Worm (Caenorhabditis elegans) whole organism, L2 larva: ENCODE measurements around the gene C18C4.7.

Source experiments
- F13H6.1 ChIP-seq: sonication (generic microtip); optimal IDR thresholded peaks from 2 replicates; lab custom pipeline; 2016; ENCODE audit warnings: missing genetic modification characterization, missing compliant biosample characterization
- R02D3.7 ChIP-seq: fragments of 150-350 bp; optimal IDR thresholded peaks from 2 replicates; lab custom pipeline; 2014; ENCODE audit warnings: missing biosample characterization, missing genetic modification characterization
- ZK546.5 ChIP-seq: sonication (generic microtip); optimal IDR thresholded peaks from 2 replicates; lab custom pipeline; 2017; ENCODE audit warnings: missing biosample characterization, missing genetic modification characterization
- aly-2 ChIP-seq: fragments of 150-350 bp; optimal IDR thresholded peaks from 2 replicates; lab custom pipeline; 2014; ENCODE audit warnings: missing biosample characterization, missing genetic modification characterization
- ceh-16 ChIP-seq: fragments of 150-350 bp; optimal IDR thresholded peaks from 2 replicates; lab custom pipeline; 2014; ENCODE audit warnings: missing biosample characterization, missing genetic modification characterization
- ceh-82 ChIP-seq: fragments of 150-350 bp; optimal IDR thresholded peaks from 2 replicates; lab custom pipeline; 2014; ENCODE audit warnings: missing biosample characterization, missing genetic modification characterization
- crh-2 ChIP-seq: sonication (generic microtip); optimal IDR thresholded peaks from 2 replicates; lab custom pipeline; 2017; ENCODE audit warnings: missing biosample characterization, missing genetic modification characterization
- dmd-4 ChIP-seq: sonication (generic microtip); optimal IDR thresholded peaks from 2 replicates; lab custom pipeline; 2017; ENCODE audit warnings: missing biosample characterization, missing genetic modification characterization
- elt-1 ChIP-seq: fragments of 150-350 bp; optimal IDR thresholded peaks from 2 replicates; lab custom pipeline; 2014; ENCODE audit warnings: missing biosample characterization, missing genetic modification characterization
- elt-3 ChIP-seq: sonication (generic microtip); optimal IDR thresholded peaks from 2 replicates; lab custom pipeline; 2017; ENCODE audit warnings: missing biosample characterization, missing genetic modification characterization
- fos-1 ChIP-seq: fragments of 150-350 bp; optimal IDR thresholded peaks from 2 replicates; lab custom pipeline; 2014; ENCODE audit warnings: missing biosample characterization, missing genetic modification characterization
- gmeb-1 ChIP-seq: fragments of 150-350 bp; optimal IDR thresholded peaks from 2 replicates; lab custom pipeline; 2014; ENCODE audit warnings: missing biosample characterization, missing genetic modification characterization
- lin-11 ChIP-seq: fragments of 150-350 bp; sonication (generic microtip); optimal IDR thresholded peaks from 2 replicates; lab custom pipeline; 2014; ENCODE audit warnings: missing biosample characterization, missing genetic modification characterization, inconsistent platforms, mixed read lengths
- lin-13 ChIP-seq: fragments of 150-350 bp; optimal IDR thresholded peaks from 2 replicates; lab custom pipeline; 2014; ENCODE audit warnings: missing biosample characterization, missing genetic modification reagents, missing genetic modification characterization
- lin-39 ChIP-seq: fragments of 150-350 bp; optimal IDR thresholded peaks from 2 replicates; lab custom pipeline; 2014; ENCODE audit warnings: missing biosample characterization, missing genetic modification reagents, missing genetic modification characterization
- lsy-2 ChIP-seq, 2 experiments: fragments of 150-350 bp in 1 of 2; sonication (generic microtip) in 1 of 2; optimal IDR thresholded peaks; 2 replicates each; lab custom pipeline; 2014 to 2017; ENCODE audit warnings: missing biosample characterization in 2 of 2, missing genetic modification characterization in 2 of 2
- mab-5 ChIP-seq: fragments of 150-350 bp; optimal IDR thresholded peaks from 2 replicates; lab custom pipeline; 2014; ENCODE audit warnings: missing biosample characterization, missing genetic modification characterization
- mbf-1 ChIP-seq: sonication (generic microtip); optimal IDR thresholded peaks from 2 replicates; lab custom pipeline; 2017; ENCODE audit warnings: missing biosample characterization, missing genetic modification characterization
- mdl-1 ChIP-seq, 2 experiments: fragments of 150-350 bp in 1 of 2; sonication (generic microtip) in 1 of 2; optimal IDR thresholded peaks; 2 replicates each; lab custom pipeline; 2017; ENCODE audit warnings: missing biosample characterization in 2 of 2, missing genetic modification characterization in 2 of 2
- nhr-11 ChIP-seq: fragments of 150-350 bp; optimal IDR thresholded peaks from 2 replicates; lab custom pipeline; 2014; ENCODE audit warnings: missing biosample characterization, missing genetic modification characterization
- nhr-12 ChIP-seq: fragments of 150-350 bp; optimal IDR thresholded peaks from 2 replicates; lab custom pipeline; 2014; ENCODE audit warnings: missing biosample characterization, missing genetic modification characterization
- nhr-129 ChIP-seq: fragments of 150-350 bp; optimal IDR thresholded peaks from 2 replicates; lab custom pipeline; 2014; ENCODE audit warnings: missing biosample characterization, missing genetic modification characterization
- nhr-21 ChIP-seq: fragments of 150-350 bp; optimal IDR thresholded peaks from 2 replicates; lab custom pipeline; 2014; ENCODE audit warnings: missing biosample characterization, missing genetic modification characterization
- nhr-23 ChIP-seq: fragments of 150-350 bp; optimal IDR thresholded peaks from 2 replicates; lab custom pipeline; 2014; ENCODE audit warnings: missing biosample characterization, missing genetic modification reagents, missing genetic modification characterization
- nhr-77 ChIP-seq: fragments of 150-350 bp; optimal IDR thresholded peaks from 2 replicates; lab custom pipeline; 2014; ENCODE audit warnings: missing biosample characterization, missing genetic modification characterization
- sem-4 ChIP-seq: fragments of 150-350 bp; optimal IDR thresholded peaks from 2 replicates; lab custom pipeline; 2014; ENCODE audit warnings: missing biosample characterization, missing genetic modification reagents, missing genetic modification characterization
- skn-1 ChIP-seq: sonication (generic microtip); optimal IDR thresholded peaks from 2 replicates; lab custom pipeline; 2017; ENCODE audit warnings: missing biosample characterization, missing genetic modification characterization
- sma-3 ChIP-seq: sonication (generic microtip); optimal IDR thresholded peaks from 2 replicates; lab custom pipeline; 2016; ENCODE audit warnings: missing genetic modification reagents, missing genetic modification characterization, missing compliant biosample characterization
- snpc-4 ChIP-seq: fragments of 150-350 bp; optimal IDR thresholded peaks from 2 replicates; lab custom pipeline; 2014; ENCODE audit warnings: missing biosample characterization, missing genetic modification characterization
- zag-1 ChIP-seq: fragments of 150-350 bp; optimal IDR thresholded peaks from 2 replicates; lab custom pipeline; 2014; ENCODE audit warnings: missing biosample characterization, missing genetic modification characterization
- ztf-1 ChIP-seq: fragments of 200-800 bp; sonication (Bioruptor generic); conservative IDR thresholded peaks from 2 replicates; pipeline ENCODE4 v1.3.6; 2022; ENCODE audit warnings: missing genetic modification characterization, missing compliant biosample characterization
- ztf-11 ChIP-seq: sonication (generic microtip); optimal IDR thresholded peaks from 2 replicates; lab custom pipeline; 2017; ENCODE audit warnings: missing biosample characterization, missing genetic modification characterization

C18C4.7 gene

ce11 chrV:5567119-5567518, at the start of gene C18C4.7:
Gene C18C4.7, minus strand, starts transcription at chrV:5567219.
- no peak for TF ChIP-seq sem-4
- TF ChIP-seq mab-5: no peak
- no peak for TF ChIP-seq nhr-21 (tag; lab: Kevin White, UChicago)
- TF ChIP-seq gmeb-1 (tag; lab: Kevin White, UChicago): no peak

- no peak for TF ChIP-seq mbf-1 (tag; lab: Kevin White, UChicago)
- TF ChIP-seq lin-39: no peak
- no peak for TF ChIP-seq ZK546.5 (tag; lab: Kevin White, UChicago)
- TF ChIP-seq ceh-16 (tag; lab: Kevin White, UChicago): no peak
- no peak for TF ChIP-seq nhr-12
These were observed 47.7 kb upstream of the C18C4.7 start, which contains the start of gene M03E7.3 for ce11 chrV:5614724-5615123. Gene M03E7.3, plus strand, starts transcription at chrV:5615024.

- TF ChIP-seq elt-1 (tag; lab: Kevin White, UChicago) (no peak), ceh-82 (no peak), nhr-77 (tag; lab: Kevin White, UChicago) (no peak), ZK546.5 (tag; lab: Kevin White, UChicago) (no peak), snpc-4 (tag; lab: Kevin White, UChicago) (no peak), zag-1 (tag; lab: Kevin White, UChicago) (no peak), lin-13 (GFP tag; lab: Kevin White, UChicago) (no peak), elt-3 (no peak), nhr-129 (tag; lab: Kevin White, UChicago) (no peak), fos-1 (no peak), ztf-1 (GFP tag; lab: Robert Waterston, UW) (no peak), lin-39 (no peak), crh-2 (no peak), F13H6.1 (tag; lab: Kevin White, UChicago) (no peak), skn-1 (tag; lab: Kevin White, UChicago) (no peak), sma-3 (no peak)
- TF ChIP-seq, all 48 proteins: peak for 0
These were observed 46.1 kb upstream of the C18C4.7 start, which contains the start of gene lrpc-1 for ce11 chrV:5613109-5613508. Gene lrpc-1, minus strand, starts transcription at chrV:5613209.

- TF ChIP-seq fos-1 (no peak), ztf-11 (tag; lab: Kevin White, UChicago) (no peak)
- TF ChIP-seq, all 48 proteins: peak for 0
These were observed 43.2 kb upstream of the C18C4.7 start for ce11 chrV:5610186-5610585.

- no peak for TF ChIP-seq ztf-11 (tag; lab: Kevin White, UChicago)
- TF ChIP-seq lin-11 (tag; lab: Kevin White, UChicago): no peak
- no peak for TF ChIP-seq dmd-4 (tag; lab: Kevin White, UChicago)
- no peak for TF ChIP-seq mdl-1 (tag; optimal IDR thresholded peaks at IDR 0.05; lab: Kevin White, UChicago)
- TF ChIP-seq nhr-11 (tag; lab: Kevin White, UChicago): no peak
- TF ChIP-seq elt-1 (tag; lab: Kevin White, UChicago): no peak
- TF ChIP-seq R02D3.7 (tag; lab: Kevin White, UChicago): no peak
- no peak for TF ChIP-seq ceh-82
- TF ChIP-seq zag-1 (tag; lab: Kevin White, UChicago): no peak
- TF ChIP-seq aly-2 (tag; lab: Kevin White, UChicago): no peak
- TF ChIP-seq lsy-2 (tag; optimal IDR thresholded peaks at IDR 0.05; lab: Kevin White, UChicago): no peak
- no peak for TF ChIP-seq nhr-21 (tag; lab: Kevin White, UChicago)
- no peak for TF ChIP-seq nhr-23 (tag; lab: Kevin White, UChicago)
- TF ChIP-seq mab-5: no peak
These were observed 39.2 kb upstream of the C18C4.7 start, which contains the start of gene CD4.1 for ce11 chrV:5606255-5606654. Gene CD4.1, plus strand, starts transcription at chrV:5606555.

ce11 chrV:5601263-5601662, 34.2 kb upstream of the C18C4.7 start, which contains the start of gene CD4.8:
Gene CD4.8, minus strand, starts transcription at chrV:5601363.
- no peak for TF ChIP-seq mbf-1 (tag; lab: Kevin White, UChicago)
